Fruit fly (Drosophila melanogaster): ENCODE measurements around the gene CG7362.

DNA sequence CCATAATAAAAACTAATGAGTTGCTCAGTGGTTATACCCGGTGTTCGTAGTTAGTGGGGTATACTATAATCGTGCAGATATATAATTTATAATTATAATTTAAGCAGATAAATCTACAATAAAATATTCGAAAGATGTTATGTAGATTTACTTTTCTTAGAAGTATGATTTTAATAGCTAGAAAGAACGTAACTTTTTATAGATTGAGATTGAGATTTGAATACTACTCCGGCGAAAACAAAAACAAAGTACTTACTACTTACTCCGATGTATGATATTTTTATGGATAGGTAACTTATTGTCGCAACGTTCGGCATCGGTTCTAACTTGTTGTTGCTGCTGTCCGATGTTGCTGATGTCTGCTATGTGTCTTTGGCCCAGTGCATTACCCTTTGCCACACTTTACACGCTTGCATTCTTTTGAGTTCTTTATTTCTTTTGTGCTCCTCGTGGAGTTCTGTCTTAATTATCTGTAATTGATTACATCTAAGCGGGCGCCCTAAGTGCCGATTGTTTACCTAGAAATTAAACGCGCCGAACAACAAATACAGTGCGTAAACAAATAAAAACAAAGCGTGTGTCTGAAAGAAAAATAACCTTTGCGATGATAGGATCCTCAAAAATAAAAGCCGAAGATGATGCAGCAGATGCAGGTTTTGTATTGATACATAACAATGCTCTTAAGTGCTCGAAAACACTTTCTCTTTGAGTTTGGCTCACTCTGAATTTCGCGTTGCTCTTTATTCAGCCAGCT, 5.8 kb downstream of the CG7362 start:
- TF ChIP-seq foxo (GFP tag; optimal IDR thresholded peaks at IDR 0.05): no peak
- no peak for TF ChIP-seq Mio (GFP tag; optimal IDR thresholded peaks at IDR 0.05)
- no peak for TF ChIP-seq CrebA (GFP tag; optimal IDR thresholded peaks at IDR 0.05; ENCODE audit: borderline replicate concordance)
- no peak for TF ChIP-seq N (GFP tag; optimal IDR thresholded peaks at IDR 0.05)
- no peak for TF ChIP-seq Myc (optimal IDR thresholded peaks at IDR 0.05)
- no peak for TF ChIP-seq HLH106 (tag; optimal IDR thresholded peaks at IDR 0.05)
- TF ChIP-seq ey (GFP tag; optimal IDR thresholded peaks at IDR 0.05): no peak
- TF ChIP-seq psq (GFP tag; optimal IDR thresholded peaks at IDR 0.05): no peak
- TF ChIP-seq Dfd (GFP tag; optimal IDR thresholded peaks at IDR 0.05): no peak
- no peak for TF ChIP-seq OdsH (GFP tag; optimal IDR thresholded peaks at IDR 0.05)
- TF ChIP-seq dsf (GFP tag; optimal IDR thresholded peaks at IDR 0.05; ENCODE audit: borderline replicate concordance): no peak
- TF ChIP-seq brk (GFP tag; optimal IDR thresholded peaks at IDR 0.05): no peak
- no peak for TF ChIP-seq GATAd (GFP tag; optimal IDR thresholded peaks at IDR 0.05)

Data from whole organism, wandering third instar larva.